Worm (Caenorhabditis elegans) whole organism, L3 larva: ENCODE measurements around the gene spp-8.
A peak's percentile ranks its signal among the peaks of the same experiment; 100 is the strongest.

Experiments used
- R02D3.7 ChIP-seq: fragments of 150-350 bp; optimal IDR thresholded peaks from 2 replicates; lab custom pipeline; 2014; ENCODE audit warnings: missing biosample characterization, missing genetic modification characterization
- ZK546.5 ChIP-seq: sonication (generic microtip); optimal IDR thresholded peaks from 2 replicates; lab custom pipeline; 2017; ENCODE audit warnings: missing biosample characterization, missing genetic modification characterization
- aly-2 ChIP-seq: fragments of 150-350 bp; optimal IDR thresholded peaks from 2 replicates; lab custom pipeline; 2014; ENCODE audit warnings: missing biosample characterization, missing genetic modification characterization
- ama-1 ChIP-seq: fragments of 150-350 bp; optimal IDR thresholded peaks from 2 replicates; lab custom pipeline; 2018
- ceh-28 ChIP-seq: fragments of 150-350 bp; optimal IDR thresholded peaks from 2 replicates; lab custom pipeline; 2014; ENCODE audit warnings: missing biosample characterization, missing genetic modification reagents, missing genetic modification characterization
- ceh-82 ChIP-seq: fragments of 150-350 bp; optimal IDR thresholded peaks from 2 replicates; lab custom pipeline; 2014; ENCODE audit warnings: missing biosample characterization, missing genetic modification characterization
- ceh-9 ChIP-seq: sonication (generic microtip); optimal IDR thresholded peaks from 2 replicates; lab custom pipeline; 2018; ENCODE audit warnings: missing biosample characterization, missing genetic modification characterization
- daf-12 ChIP-seq: fragments of 150-350 bp; optimal IDR thresholded peaks from 2 replicates; lab custom pipeline; 2014; ENCODE audit warnings: missing biosample characterization, missing genetic modification reagents, missing genetic modification characterization
- egl-27 ChIP-seq: sonication (generic microtip); optimal IDR thresholded peaks from 4 replicates; lab custom pipeline; 2017; ENCODE audit warnings: missing biosample characterization, missing genetic modification reagents, missing genetic modification characterization
- egl-5 ChIP-seq: fragments of 150-350 bp; optimal IDR thresholded peaks from 2 replicates; lab custom pipeline; 2017; ENCODE audit warnings: missing biosample characterization, missing genetic modification reagents, missing genetic modification characterization, inconsistent platforms
- elt-1 ChIP-seq: fragments of 150-350 bp; optimal IDR thresholded peaks from 2 replicates; lab custom pipeline; 2014; ENCODE audit warnings: missing biosample characterization, missing genetic modification characterization
- elt-2 ChIP-seq: sonication (generic microtip); optimal IDR thresholded peaks from 2 replicates; lab custom pipeline; 2016; ENCODE audit warnings: missing genetic modification reagents, mild to moderate bottlenecking, missing genetic modification characterization, missing compliant biosample characterization
- elt-3 ChIP-seq, 3 experiments: fragments of 150-350 bp in 1 of 3; sonication (generic microtip) in 2 of 3; optimal IDR thresholded peaks; 2 replicates in 2 of 3; 4 replicates in 1 of 3; lab custom pipeline; 2014 to 2017; ENCODE audit warnings: missing biosample characterization in 3 of 3, missing genetic modification characterization in 3 of 3
- eor-1 ChIP-seq, 2 experiments: fragments of 150-350 bp; optimal IDR thresholded peaks; 2 replicates each; lab custom pipeline; 2014 to 2018; ENCODE audit warnings: missing biosample characterization in 2 of 2, missing genetic modification characterization in 2 of 2
- fkh-10 ChIP-seq: sonication (generic microtip); optimal IDR thresholded peaks from 2 replicates; lab custom pipeline; 2017; ENCODE audit warnings: missing biosample characterization, missing genetic modification reagents, missing genetic modification characterization
- fkh-2 ChIP-seq: fragments of 150-350 bp; optimal IDR thresholded peaks from 2 replicates; lab custom pipeline; 2014; ENCODE audit warnings: missing biosample characterization, missing genetic modification reagents, missing genetic modification characterization
- fos-1 ChIP-seq: fragments of 150-350 bp; optimal IDR thresholded peaks from 2 replicates; lab custom pipeline; 2014; ENCODE audit warnings: missing biosample characterization, missing genetic modification characterization
- hmg-11 ChIP-seq: sonication (generic microtip); optimal IDR thresholded peaks from 2 replicates; lab custom pipeline; 2016; ENCODE audit warnings: missing genetic modification characterization, missing compliant biosample characterization
- jun-1 ChIP-seq: fragments of 150-350 bp; optimal IDR thresholded peaks from 2 replicates; lab custom pipeline; 2014; ENCODE audit warnings: missing biosample characterization, missing genetic modification reagents, missing genetic modification characterization
- lin-15B ChIP-seq: fragments of 150-350 bp; optimal IDR thresholded peaks from 2 replicates; lab custom pipeline; 2014; ENCODE audit warnings: missing biosample characterization, missing genetic modification characterization
- lin-39 ChIP-seq: fragments of 150-350 bp; optimal IDR thresholded peaks from 2 replicates; lab custom pipeline; 2018; ENCODE audit warnings: missing biosample characterization, missing genetic modification reagents, missing genetic modification characterization
- lsy-12 ChIP-seq: sonication (generic microtip); optimal IDR thresholded peaks from 2 replicates; lab custom pipeline; 2016; ENCODE audit warnings: mild to moderate bottlenecking, missing genetic modification characterization, missing compliant biosample characterization
- mdl-1 ChIP-seq: fragments of 150-350 bp; optimal IDR thresholded peaks from 2 replicates; lab custom pipeline; 2014; ENCODE audit warnings: missing biosample characterization, missing genetic modification characterization
- mml-1 ChIP-seq: fragments of 150-350 bp; sonication (generic microtip); optimal IDR thresholded peaks from 3 replicates; lab custom pipeline; 2014; ENCODE audit warnings: missing biosample characterization, missing genetic modification characterization
- nfya-1 ChIP-seq: sonication (generic microtip); optimal IDR thresholded peaks from 2 replicates; lab custom pipeline; 2017; ENCODE audit warnings: missing genetic modification characterization, mild to moderate bottlenecking, missing compliant biosample characterization, antibody characterized with exemption, moderate library complexity; ENCODE audit not compliant: insufficient read depth
- nhr-11 ChIP-seq: fragments of 150-350 bp; optimal IDR thresholded peaks from 2 replicates; lab custom pipeline; 2014; ENCODE audit warnings: missing biosample characterization, missing genetic modification characterization
- nhr-12 ChIP-seq: fragments of 150-350 bp; optimal IDR thresholded peaks from 2 replicates; lab custom pipeline; 2014; ENCODE audit warnings: missing biosample characterization, missing genetic modification characterization
- nhr-23 ChIP-seq: fragments of 150-350 bp; optimal IDR thresholded peaks from 2 replicates; lab custom pipeline; 2014; ENCODE audit warnings: missing biosample characterization, missing genetic modification reagents, missing genetic modification characterization
- nhr-237 ChIP-seq: fragments of 150-350 bp; optimal IDR thresholded peaks from 2 replicates; lab custom pipeline; 2014; ENCODE audit warnings: missing biosample characterization, missing genetic modification characterization
- nhr-25 ChIP-seq: sonication (generic microtip); optimal IDR thresholded peaks from 2 replicates; lab custom pipeline; 2017; ENCODE audit warnings: missing biosample characterization, missing genetic modification characterization
- nhr-28 ChIP-seq: fragments of 150-350 bp; optimal IDR thresholded peaks from 2 replicates; lab custom pipeline; 2014; ENCODE audit warnings: missing biosample characterization, missing genetic modification characterization
- nhr-43 ChIP-seq: sonication (generic microtip); optimal IDR thresholded peaks from 2 replicates; lab custom pipeline; 2016; ENCODE audit warnings: mild to moderate bottlenecking, missing genetic modification characterization, missing compliant biosample characterization; ENCODE audit not compliant: poor library complexity, severe bottlenecking
- nhr-67 ChIP-seq: fragments of 150-350 bp; optimal IDR thresholded peaks from 2 replicates; lab custom pipeline; 2014; ENCODE audit warnings: missing biosample characterization, missing genetic modification characterization
- nhr-76 ChIP-seq: fragments of 150-350 bp; sonication (generic microtip); optimal IDR thresholded peaks from 5 replicates; lab custom pipeline; 2014; ENCODE audit warnings: missing biosample characterization, missing genetic modification characterization
- nhr-77 ChIP-seq: fragments of 150-350 bp; optimal IDR thresholded peaks from 2 replicates; lab custom pipeline; 2014; ENCODE audit warnings: missing biosample characterization, missing genetic modification characterization
- pha-4 ChIP-seq: fragments of 150-350 bp; optimal IDR thresholded peaks from 2 replicates; lab custom pipeline; 2014; ENCODE audit warnings: missing biosample characterization, missing genetic modification reagents, missing genetic modification characterization
- pqm-1 ChIP-seq: fragments of 150-350 bp; optimal IDR thresholded peaks from 2 replicates; lab custom pipeline; 2017; ENCODE audit warnings: missing biosample characterization, missing genetic modification characterization, inconsistent platforms
- sea-2 ChIP-seq: fragments of 150-350 bp; sonication (generic microtip); optimal IDR thresholded peaks from 4 replicates; lab custom pipeline; 2014; ENCODE audit warnings: missing biosample characterization, missing genetic modification reagents, missing genetic modification characterization
- skn-1 ChIP-seq: fragments of 150-350 bp; optimal IDR thresholded peaks from 2 replicates; lab custom pipeline; 2014; ENCODE audit warnings: missing biosample characterization, missing genetic modification characterization
- snpc-4 ChIP-seq: fragments of 150-350 bp; optimal IDR thresholded peaks from 2 replicates; lab custom pipeline; 2014; ENCODE audit warnings: missing biosample characterization, missing genetic modification characterization
- tbx-2 ChIP-seq: sonication (generic microtip); optimal IDR thresholded peaks from 2 replicates; lab custom pipeline; 2016; ENCODE audit warnings: mild to moderate bottlenecking, missing genetic modification characterization, missing compliant biosample characterization
- unc-39 ChIP-seq: sonication (generic microtip); optimal IDR thresholded peaks from 4 replicates; lab custom pipeline; 2017; ENCODE audit warnings: missing biosample characterization, missing genetic modification characterization
- unc-62 ChIP-seq: fragments of 150-350 bp; sonication (generic microtip); optimal IDR thresholded peaks from 4 replicates; lab custom pipeline; 2014; ENCODE audit warnings: missing biosample characterization, missing genetic modification reagents, missing genetic modification characterization
- zag-1 ChIP-seq: fragments of 150-350 bp; optimal IDR thresholded peaks from 2 replicates; lab custom pipeline; 2014; ENCODE audit warnings: missing biosample characterization, missing genetic modification characterization
- ztf-11 ChIP-seq: fragments of 150-350 bp; optimal IDR thresholded peaks from 2 replicates; lab custom pipeline; 2014; ENCODE audit warnings: missing biosample characterization, missing genetic modification characterization
- ztf-4 ChIP-seq: fragments of 150-350 bp; optimal IDR thresholded peaks from 2 replicates; lab custom pipeline; 2014; ENCODE audit warnings: missing biosample characterization, missing genetic modification characterization

The spp-8 gene

ce11 chrIV:8526050-8526449, 44.6 kb downstream of the spp-8 start:
- TF ChIP-seq elt-2 (peak; percentile 31), nfya-1 (tag; lab: Kevin White, UChicago) (peak; percentile 56), hmg-11 (tag; lab: Kevin White, UChicago) (no peak), zag-1 (tag; lab: Kevin White, UChicago) (no peak), nhr-67 (tag; lab: Kevin White, UChicago) (no peak), fkh-10 (GFP tag; lab: Kevin White, UChicago) (no peak), egl-5 (no peak), nhr-25 (peak; percentile 47), egl-27 (tag; lab: Kevin White, UChicago) (peak; percentile 3), R02D3.7 (tag; lab: Kevin White, UChicago) (peak; percentile 41), nhr-11 (tag; lab: Kevin White, UChicago) (peak; percentile 81), ztf-11 (no peak), tbx-2 (tag; lab: Kevin White, UChicago) (peak; percentile 45), mml-1 (tag; lab: Kevin White, UChicago) (peak; percentile 18), pqm-1 (tag; lab: Kevin White, UChicago) (peak; percentile 0), ceh-28 (tag; lab: Kevin White, UChicago) (peak; percentile 43), pha-4 (tag; lab: Kevin White, UChicago) (no peak), nhr-23 (tag; lab: Kevin White, UChicago) (peak; percentile 87), ZK546.5 (no peak), nhr-43 (tag; lab: Kevin White, UChicago) (peak; percentile 95), fos-1 (tag; lab: Kevin White, UChicago) (no peak), unc-62 (GFP tag; lab: Kevin White, UChicago) (peak; percentile 36), daf-12 (tag; lab: Kevin White, UChicago) (no peak), snpc-4 (no peak)

ce11 chrIV:8526579-8526978, 45.1 kb downstream of the spp-8 start:
- no peak for TF ChIP-seq skn-1 (tag; lab: Kevin White, UChicago)
- no peak for TF ChIP-seq egl-27 (tag; lab: Kevin White, UChicago)
- TF ChIP-seq pha-4 (tag; lab: Kevin White, UChicago), result peak; percentile 17

ce11 chrIV:8527598-8528012, 46.1 kb downstream of the spp-8 start:
- TF ChIP-seq elt-2 (peak; percentile 100), ama-1 (lab: Kevin White, UChicago) (peak; percentile 74), elt-1 (tag; lab: Kevin White, UChicago) (no peak), tbx-2 (tag; lab: Kevin White, UChicago) (peak; percentile 78), nhr-43 (tag; lab: Kevin White, UChicago) (peak; percentile 92), fos-1 (tag; lab: Kevin White, UChicago) (peak; percentile 59), nhr-25 (peak; percentile 87), snpc-4 (no peak), sea-2 (GFP tag; lab: Kevin White, UChicago) (no peak), jun-1 (peak; percentile 95), mdl-1 (tag; lab: Kevin White, UChicago) (peak; percentile 86), ceh-9 (tag; lab: Kevin White, UChicago) (no peak), unc-39 (no peak), R02D3.7 (tag; lab: Kevin White, UChicago) (peak; percentile 48), hmg-11 (tag; lab: Kevin White, UChicago) (no peak), nhr-11 (tag; lab: Kevin White, UChicago) (peak; percentile 89), ceh-82 (tag; lab: Kevin White, UChicago) (no peak), daf-12 (tag; lab: Kevin White, UChicago) (peak; percentile 8), nhr-76 (tag; lab: Kevin White, UChicago) (peak; percentile 23), eor-1 (tag; optimal IDR thresholded peaks at IDR 0.05; lab: Kevin White, UChicago) (no peak), fkh-2 (tag; lab: Kevin White, UChicago) (no peak), egl-27 (tag; lab: Kevin White, UChicago) (peak; percentile 81), nhr-77 (tag; lab: Kevin White, UChicago) (peak; percentile 57), lin-15B (tag; lab: Kevin White, UChicago) (no peak), ztf-4 (tag; lab: Kevin White, UChicago) (peak; percentile 19), lsy-12 (tag; lab: Kevin White, UChicago) (peak; percentile 78), pha-4 (tag; lab: Kevin White, UChicago) (peak; percentile 68), aly-2 (tag; lab: Kevin White, UChicago) (no peak), ztf-11 (no peak), elt-3 (tag; optimal IDR thresholded peaks at IDR 0.05; lab: Kevin White, UChicago) (peak; percentile 25 to 95 (median 30)), mml-1 (tag; lab: Kevin White, UChicago) (peak; percentile 48), pqm-1 (tag; lab: Kevin White, UChicago) (peak; percentile 97), lin-39 (no peak), unc-62 (GFP tag; lab: Kevin White, UChicago) (peak; percentile 79), fkh-10 (GFP tag; lab: Kevin White, UChicago) (no peak), nfya-1 (tag; lab: Kevin White, UChicago) (peak; percentile 70), nhr-67 (tag; lab: Kevin White, UChicago) (no peak), nhr-28 (tag; lab: Kevin White, UChicago) (peak; percentile 33), nhr-237 (no peak), egl-5 (peak; percentile 53), nhr-23 (tag; lab: Kevin White, UChicago) (peak; percentile 83), skn-1 (tag; lab: Kevin White, UChicago) (no peak), ceh-28 (tag; lab: Kevin White, UChicago) (peak; percentile 64), nhr-12 (no peak)
